Fruit fly (Drosophila melanogaster) whole organism, larva: Measurements from ENCODE around the gene Bub1.

Source experiments
- noc ChIP-seq: fragments of 200-800 bp; sonication (Bioruptor generic); optimal IDR thresholded peaks from 3 replicates; lab custom pipeline; 2019; ENCODE audit warnings: missing biosample characterization, mild to moderate bottlenecking, missing genetic modification characterization, moderate library complexity

Bub1 gene

dm6 chr2L:5242194-5242914 lies 36.3 kb upstream of the Bub1 start:
- TF ChIP-seq noc (tag; lab: Kevin White, UChicago): peak; percentile 92

- TF ChIP-seq noc (tag; lab: Kevin White, UChicago): no peak
Measured at dm6 chr2L:5245363-5245892, 33.2 kb upstream of the Bub1 start.

dm6 chr2L:5247384-5247783 lies 31.3 kb upstream of the Bub1 start:
- no peak for TF ChIP-seq noc (tag; lab: Kevin White, UChicago)

dm6 chr2L:5247812-5248211 lies 30.9 kb upstream of the Bub1 start:
- no peak for TF ChIP-seq noc (tag; lab: Kevin White, UChicago)

dm6 chr2L:5248582-5248981 lies 30.1 kb upstream of the Bub1 start:
- no peak for TF ChIP-seq noc (tag; lab: Kevin White, UChicago)

dm6 chr2L:5249766-5250165 lies 28.9 kb upstream of the Bub1 start:
- TF ChIP-seq noc (tag; lab: Kevin White, UChicago): no peak

dm6 chr2L:5251150-5251549 lies 27.5 kb upstream of the Bub1 start:
- no peak for TF ChIP-seq noc (tag; lab: Kevin White, UChicago)

dm6 chr2L:5251725-5252124 lies 26.9 kb upstream of the Bub1 start:
- TF ChIP-seq noc (tag; lab: Kevin White, UChicago): no peak

- TF ChIP-seq noc (tag; lab: Kevin White, UChicago): no peak
Measured at dm6 chr2L:5252399-5253030, 26.1 kb upstream of the Bub1 start.

dm6 chr2L:5254105-5254711 lies 24.5 kb upstream of the Bub1 start:
- TF ChIP-seq noc (tag; lab: Kevin White, UChicago): no peak

dm6 chr2L:5256036-5256846 lies 22.4 kb upstream of the Bub1 start:
- no peak for TF ChIP-seq noc (tag; lab: Kevin White, UChicago)

dm6 chr2L:5259076-5259843 lies 19.4 kb upstream of the Bub1 start:
- TF ChIP-seq noc (tag; lab: Kevin White, UChicago): no peak

dm6 chr2L:5260267-5260666 lies 18.4 kb upstream of the Bub1 start:
- no peak for TF ChIP-seq noc (tag; lab: Kevin White, UChicago)

- TF ChIP-seq noc (tag; lab: Kevin White, UChicago): no peak
Measured at dm6 chr2L:5261223-5261984, 17.3 kb upstream of the Bub1 start.
